Worm (Caenorhabditis elegans) whole organism, L1 larva: ENCODE measurements around the gene rpt-2.

Experiments used
- C04F5.9 ChIP-seq: sonication (generic microtip); optimal IDR thresholded peaks from 2 replicates; lab custom pipeline; 2016; ENCODE audit warnings: missing genetic modification characterization, missing compliant biosample characterization
- C34B4.2 ChIP-seq: sonication (generic microtip); optimal IDR thresholded peaks from 2 replicates; lab custom pipeline; 2017; ENCODE audit warnings: mild to moderate bottlenecking, missing genetic modification characterization, missing compliant biosample characterization
- F16B12.6 ChIP-seq: fragments of 150-350 bp; optimal IDR thresholded peaks from 2 replicates; lab custom pipeline; 2014; ENCODE audit warnings: missing biosample characterization, missing genetic modification characterization
- ama-1 ChIP-seq: fragments of 150-350 bp; optimal IDR thresholded peaks from 2 replicates; lab custom pipeline; 2014
- ces-1 ChIP-seq: fragments of 150-350 bp; optimal IDR thresholded peaks from 2 replicates; lab custom pipeline; 2014; ENCODE audit warnings: missing biosample characterization, missing genetic modification reagents, missing genetic modification characterization
- dpl-1 ChIP-seq, 3 experiments: fragments of 150-350 bp in 2 of 3; sonication (generic microtip) in 1 of 3; optimal IDR thresholded peaks; 2 replicates each; lab custom pipeline; 2014 to 2017; ENCODE audit warnings: missing biosample characterization in 3 of 3, missing genetic modification characterization in 3 of 3, missing genetic modification reagents in 3 of 3
- efl-1 ChIP-seq, 4 experiments: fragments of 150-350 bp; optimal IDR thresholded peaks in 3 of 4; peaks in 1 of 4; 1 replicate in 1 of 4; 2 replicates in 3 of 4; lab custom pipeline; 2014; ENCODE audit warnings: missing biosample characterization in 2 of 4, missing genetic modification characterization in 2 of 4, missing genetic modification reagents in 2 of 4
- egl-13 ChIP-seq: sonication (generic microtip); optimal IDR thresholded peaks from 2 replicates; lab custom pipeline; 2016; ENCODE audit warnings: missing genotype, missing genetic modification reagents, missing genetic modification characterization, missing compliant biosample characterization
- egl-27 ChIP-seq, 2 experiments: fragments of 150-350 bp in 1 of 2; sonication (generic microtip); optimal IDR thresholded peaks; 3 replicates each; lab custom pipeline; 2017 to 2018; ENCODE audit warnings: missing biosample characterization in 2 of 2, missing genetic modification characterization in 2 of 2, missing genetic modification reagents in 2 of 2
- ets-5 ChIP-seq: fragments of 200-800 bp; sonication (Bioruptor generic); IDR thresholded peaks from 2 replicates; pipeline ENCODE4 v1.3.6; 2022; ENCODE audit warnings: missing genetic modification characterization, missing compliant biosample characterization
- fkh-10 ChIP-seq: sonication (generic microtip); optimal IDR thresholded peaks from 2 replicates; lab custom pipeline; 2017; ENCODE audit warnings: missing biosample characterization, missing genetic modification reagents, missing genetic modification characterization
- fkh-8 ChIP-seq: sonication (generic microtip); optimal IDR thresholded peaks from 2 replicates; lab custom pipeline; 2016; ENCODE audit warnings: mild to moderate bottlenecking, missing genetic modification characterization, missing compliant biosample characterization
- grh-1 ChIP-seq: fragments of 200-800 bp; sonication (Bioruptor generic); IDR thresholded peaks from 2 replicates; pipeline ENCODE4 v1.3.6; 2022; ENCODE audit warnings: missing genetic modification reagents, missing genetic modification characterization, missing compliant biosample characterization
- hlh-17 ChIP-seq: fragments of 200-800 bp; sonication (Bioruptor generic); optimal IDR thresholded peaks from 2 replicates; lab custom pipeline; 2018; ENCODE audit warnings: missing genetic modification characterization, mild to moderate bottlenecking, missing compliant biosample characterization, moderate library complexity, borderline replicate concordance
- hlh-4 ChIP-seq: sonication (generic microtip); optimal IDR thresholded peaks from 2 replicates; lab custom pipeline; 2016; ENCODE audit warnings: mild to moderate bottlenecking, missing genetic modification characterization, missing compliant biosample characterization
- hpl-2 ChIP-seq: fragments of 150-350 bp; optimal IDR thresholded peaks from 2 replicates; lab custom pipeline; 2014; ENCODE audit warnings: missing biosample characterization, missing genetic modification reagents, missing genetic modification characterization
- isw-1 ChIP-seq: fragments of 200-800 bp; sonication (Bioruptor generic); IDR thresholded peaks from 2 replicates; pipeline ENCODE4 v1.3.6; 2022; ENCODE audit warnings: missing genetic modification characterization, missing compliant biosample characterization
- lin-14 ChIP-seq: fragments of 200-800 bp; sonication (Bioruptor generic); optimal IDR thresholded peaks from 2 replicates; lab custom pipeline; 2018; ENCODE audit warnings: mild to moderate bottlenecking, missing genetic modification characterization, moderate library complexity, missing compliant biosample characterization
- lsy-2 ChIP-seq, 2 experiments: fragments of 150-350 bp; optimal IDR thresholded peaks; 2 replicates each; lab custom pipeline; 2014; ENCODE audit warnings: missing biosample characterization in 2 of 2, missing genetic modification characterization in 2 of 2
- mdl-1 ChIP-seq, 2 experiments: fragments of 150-350 bp; optimal IDR thresholded peaks; 2 replicates each; lab custom pipeline; 2014 to 2017; ENCODE audit warnings: missing biosample characterization in 2 of 2, missing genetic modification characterization in 2 of 2, inconsistent platforms in 1 of 2
- mef-2 ChIP-seq: fragments of 150-350 bp; optimal IDR thresholded peaks from 2 replicates; lab custom pipeline; 2014; ENCODE audit warnings: missing biosample characterization, missing genetic modification characterization
- nhr-12 ChIP-seq: sonication (generic microtip); optimal IDR thresholded peaks from 2 replicates; lab custom pipeline; 2017; ENCODE audit warnings: missing biosample characterization, missing genetic modification characterization
- nhr-19 ChIP-seq: fragments of 200-800 bp; sonication (Bioruptor generic); conservative IDR thresholded peaks from 2 replicates; pipeline ENCODE4 v1.3.6; 2022; ENCODE audit warnings: missing genetic modification characterization, missing compliant biosample characterization
- nhr-20 ChIP-seq: sonication (generic microtip); optimal IDR thresholded peaks from 2 replicates; lab custom pipeline; 2016; ENCODE audit warnings: mild to moderate bottlenecking, missing genetic modification characterization, missing compliant biosample characterization
- nhr-237 ChIP-seq: fragments of 150-350 bp; optimal IDR thresholded peaks from 2 replicates; lab custom pipeline; 2014; ENCODE audit warnings: missing biosample characterization, missing genetic modification characterization
- nhr-47 ChIP-seq: sonication (generic microtip); optimal IDR thresholded peaks from 2 replicates; lab custom pipeline; 2016; ENCODE audit warnings: mild to moderate bottlenecking, missing genetic modification characterization, moderate library complexity, missing compliant biosample characterization
- nhr-71 ChIP-seq: sonication (generic microtip); optimal IDR thresholded peaks from 2 replicates; lab custom pipeline; 2016; ENCODE audit warnings: mild to moderate bottlenecking, missing genetic modification characterization, moderate library complexity, missing compliant biosample characterization
- nhr-76 ChIP-seq: sonication (generic microtip); optimal IDR thresholded peaks from 2 replicates; lab custom pipeline; 2017; ENCODE audit warnings: missing biosample characterization, missing genetic modification characterization
- pag-3 ChIP-seq: sonication (generic microtip); optimal IDR thresholded peaks from 2 replicates; lab custom pipeline; 2017; ENCODE audit warnings: missing genetic modification characterization, mild to moderate bottlenecking, missing compliant biosample characterization, antibody characterized with exemption, borderline replicate concordance; ENCODE audit not compliant: insufficient read depth
- rnt-1 ChIP-seq: sonication (generic microtip); optimal IDR thresholded peaks from 2 replicates; lab custom pipeline; 2016; ENCODE audit warnings: mild to moderate bottlenecking, missing genetic modification characterization, moderate library complexity, missing compliant biosample characterization
- snu-23 ChIP-seq: sonication (generic microtip); optimal IDR thresholded peaks from 2 replicates; lab custom pipeline; 2016; ENCODE audit warnings: missing genetic modification characterization, missing compliant biosample characterization
- tbx-2 ChIP-seq: sonication (generic microtip); optimal IDR thresholded peaks from 2 replicates; lab custom pipeline; 2016; ENCODE audit warnings: missing genetic modification characterization, missing compliant biosample characterization
- unc-130 ChIP-seq: fragments of 150-350 bp; optimal IDR thresholded peaks from 2 replicates; lab custom pipeline; 2017; ENCODE audit warnings: missing biosample characterization, missing genetic modification characterization, inconsistent platforms
- unc-30 ChIP-seq: sonication (generic microtip); optimal IDR thresholded peaks from 2 replicates; lab custom pipeline; 2017; ENCODE audit warnings: missing biosample characterization, missing genetic modification characterization
- unc-62 ChIP-seq: fragments of 150-350 bp; optimal IDR thresholded peaks from 2 replicates; lab custom pipeline; 2014; ENCODE audit warnings: missing biosample characterization, missing genetic modification reagents, missing genetic modification characterization
- xbp-1 ChIP-seq: sonication (generic microtip); optimal IDR thresholded peaks from 2 replicates; lab custom pipeline; 2016; ENCODE audit warnings: missing genetic modification characterization, missing compliant biosample characterization
- ztf-4 ChIP-seq: fragments of 150-350 bp; optimal IDR thresholded peaks from 2 replicates; lab custom pipeline; 2014; ENCODE audit warnings: missing biosample characterization, missing genetic modification characterization

Gene rpt-2

ce11 chrV:6036547-6036946 is 19.1 kb upstream of the rpt-2 start:
- no peak for TF ChIP-seq nhr-20
- no peak for TF ChIP-seq isw-1 (GFP tag; lab: Robert Waterston, UW)

ce11 chrV:6034714-6035113 is 17.2 kb upstream of the rpt-2 start, which contains the start of gene dhs-17:
Gene dhs-17 (minus strand): TSS chrV:6034814.
- TF ChIP-seq nhr-12 (tag; lab: Kevin White, UChicago), result no peak
- no peak for TF ChIP-seq hlh-17 (GFP tag; lab: Kevin White, UChicago)
- TF ChIP-seq unc-62 (GFP tag; lab: Kevin White, UChicago), result no peak
- no peak for TF ChIP-seq hpl-2 (GFP tag; lab: Kevin White, UChicago)
- no peak for TF ChIP-seq egl-13 (tag; lab: Kevin White, UChicago)
- no peak for TF ChIP-seq ces-1 (GFP tag; lab: Kevin White, UChicago)
- TF ChIP-seq hlh-4 (tag; lab: Kevin White, UChicago), result no peak
- TF ChIP-seq lsy-2 (tag; optimal IDR thresholded peaks at IDR 0.05; lab: Kevin White, UChicago), result no peak
- TF ChIP-seq unc-30 (tag; lab: Kevin White, UChicago), result no peak
- no peak for TF ChIP-seq ztf-4 (tag; lab: Kevin White, UChicago)
- no peak for TF ChIP-seq F16B12.6 (tag; lab: Kevin White, UChicago)
- no peak for TF ChIP-seq C34B4.2 (tag; lab: Kevin White, UChicago)

- TF ChIP-seq nhr-76 (tag; lab: Kevin White, UChicago) (no peak), fkh-8 (tag; lab: Kevin White, UChicago) (no peak), mdl-1 (tag; optimal IDR thresholded peaks at IDR 0.05; lab: Kevin White, UChicago) (no peak), hlh-4 (tag; lab: Kevin White, UChicago) (no peak), lsy-2 (tag; optimal IDR thresholded peaks at IDR 0.05; lab: Kevin White, UChicago) (peak in 1 of 2 experiments; percentile 47), grh-1 (GFP tag; lab: Robert Waterston, UW) (no peak), nhr-19 (GFP tag; lab: Robert Waterston, UW) (0 out of 2 replicates have a peak, but pooled peaks have one; percentile 5), fkh-10 (peak; percentile 26), snu-23 (peak; percentile 4), C34B4.2 (tag; lab: Kevin White, UChicago) (no peak), ets-5 (GFP tag; lab: Robert Waterston, UW) (no peak), unc-130 (tag; lab: Kevin White, UChicago) (peak; percentile 20), efl-1 (optimal IDR thresholded peaks at IDR 0.05; lab: Kevin White, UChicago) (peak in 1 of 2 experiments; percentile 16), efl-1 (GFP tag; optimal IDR thresholded peaks at IDR 0.05 in 1 of 2; lab: Kevin White, UChicago) (no peak), tbx-2 (tag; lab: Kevin White, UChicago) (peak; percentile 11), dpl-1 (GFP tag; optimal IDR thresholded peaks at IDR 0.05; lab: Kevin White, UChicago) (peak in 1 of 3 experiments; percentile 21), mef-2 (no peak), unc-30 (tag; lab: Kevin White, UChicago) (no peak), F16B12.6 (tag; lab: Kevin White, UChicago) (no peak), xbp-1 (tag; lab: Kevin White, UChicago) (peak; percentile 12), lin-14 (peak; percentile 91), C04F5.9 (no peak), ztf-4 (tag; lab: Kevin White, UChicago) (no peak), nhr-71 (tag; lab: Kevin White, UChicago) (peak; percentile 40), nhr-237 (no peak)
These were observed 16.0 kb upstream of the rpt-2 start for ce11 chrV:6033512-6033911.

- TF ChIP-seq efl-1 (optimal IDR thresholded peaks at IDR 0.05; lab: Kevin White, UChicago), result no peak
- no peak for TF ChIP-seq efl-1 (GFP tag; optimal IDR thresholded peaks at IDR 0.05 in 1 of 2; lab: Kevin White, UChicago)
- no peak for TF ChIP-seq egl-27 (tag; optimal IDR thresholded peaks at IDR 0.05; lab: Kevin White, UChicago)
- peak; percentile 49 for TF ChIP-seq tbx-2 (tag; lab: Kevin White, UChicago)
- TF ChIP-seq pag-3 (tag; lab: Kevin White, UChicago), result no peak
- peak; percentile 67 for TF ChIP-seq fkh-8 (tag; lab: Kevin White, UChicago)
- TF ChIP-seq nhr-71 (tag; lab: Kevin White, UChicago), result peak; percentile 36
- TF ChIP-seq lin-14, result peak; percentile 74
- peak; percentile 39 for TF ChIP-seq nhr-47
- TF ChIP-seq rnt-1 (tag; lab: Kevin White, UChicago), result no peak
- TF ChIP-seq ama-1 (lab: Kevin White, UChicago), result no peak
These were observed 14.1 kb upstream of the rpt-2 start for ce11 chrV:6031585-6031984.
